Worm (Caenorhabditis elegans) whole organism, L1 larva: ENCODE measurements around the gene ssq-3.
A peak's percentile ranks its signal among the peaks of the same experiment; 100 is the strongest.

Experiments
- C04F5.9 ChIP-seq: sonication (generic microtip); optimal IDR thresholded peaks from 2 replicates; lab custom pipeline; 2016; ENCODE audit warnings: missing genetic modification characterization, missing compliant biosample characterization
- C16A3.4 ChIP-seq: fragments of 150-350 bp; optimal IDR thresholded peaks from 2 replicates; lab custom pipeline; 2014; ENCODE audit warnings: missing biosample characterization, missing genetic modification characterization
- C34B4.2 ChIP-seq: sonication (generic microtip); optimal IDR thresholded peaks from 2 replicates; lab custom pipeline; 2017; ENCODE audit warnings: mild to moderate bottlenecking, missing genetic modification characterization, missing compliant biosample characterization
- F16B12.6 ChIP-seq: fragments of 150-350 bp; optimal IDR thresholded peaks from 2 replicates; lab custom pipeline; 2014; ENCODE audit warnings: missing biosample characterization, missing genetic modification characterization
- Y116A8C.19 ChIP-seq: sonication (generic microtip); optimal IDR thresholded peaks from 2 replicates; lab custom pipeline; 2016; ENCODE audit warnings: missing compliant biosample characterization, missing genetic modification characterization, borderline replicate concordance
- aha-1 ChIP-seq: fragments of 150-350 bp; optimal IDR thresholded peaks from 2 replicates; lab custom pipeline; 2014; ENCODE audit warnings: missing biosample characterization, missing genetic modification characterization
- alr-1 ChIP-seq: fragments of 200-800 bp; sonication (Bioruptor generic); optimal IDR thresholded peaks from 2 replicates; lab custom pipeline; 2018; ENCODE audit warnings: borderline replicate concordance, mild to moderate bottlenecking, missing genetic modification characterization, missing compliant biosample characterization
- ceh-63 ChIP-seq: fragments of 200-800 bp; sonication (Bioruptor generic); optimal IDR thresholded peaks from 2 replicates; lab custom pipeline; 2018; ENCODE audit warnings: mild to moderate bottlenecking, missing genetic modification characterization, missing compliant biosample characterization
- ceh-8 ChIP-seq: fragments of 200-800 bp; sonication (Bioruptor generic); optimal IDR thresholded peaks from 2 replicates; lab custom pipeline; 2018; ENCODE audit warnings: mild to moderate bottlenecking, missing genetic modification characterization, moderate library complexity, missing compliant biosample characterization
- ceh-88 ChIP-seq: fragments of 200-800 bp; sonication (Bioruptor generic); IDR thresholded peaks from 2 replicates; pipeline ENCODE4 v1.3.6; 2022; ENCODE audit warnings: missing genetic modification characterization, missing compliant biosample characterization
- ceh-90 ChIP-seq: sonication (generic microtip); optimal IDR thresholded peaks from 2 replicates; lab custom pipeline; 2016; ENCODE audit warnings: missing genetic modification characterization, missing compliant biosample characterization
- efl-3 ChIP-seq: fragments of 200-800 bp; sonication (Bioruptor generic); optimal IDR thresholded peaks from 2 replicates; lab custom pipeline; 2018; ENCODE audit warnings: mild to moderate bottlenecking, missing genetic modification characterization, missing compliant biosample characterization
- egl-13 ChIP-seq: sonication (generic microtip); optimal IDR thresholded peaks from 2 replicates; lab custom pipeline; 2016; ENCODE audit warnings: missing genotype, missing genetic modification reagents, missing genetic modification characterization, missing compliant biosample characterization
- egl-27 ChIP-seq, 2 experiments: fragments of 150-350 bp in 1 of 2; sonication (generic microtip); optimal IDR thresholded peaks; 3 replicates each; lab custom pipeline; 2017 to 2018; ENCODE audit warnings: missing biosample characterization in 2 of 2, missing genetic modification characterization in 2 of 2, missing genetic modification reagents in 2 of 2
- elt-3 ChIP-seq, 6 experiments: fragments of 150-350 bp in 1 of 6; sonication (generic microtip); optimal IDR thresholded peaks; 2 replicates each; lab custom pipeline; 2017 to 2018; ENCODE audit warnings: missing biosample characterization in 6 of 6, missing genetic modification characterization in 6 of 6, inconsistent platforms in 1 of 6
- fkh-10 ChIP-seq: sonication (generic microtip); optimal IDR thresholded peaks from 2 replicates; lab custom pipeline; 2017; ENCODE audit warnings: missing biosample characterization, missing genetic modification reagents, missing genetic modification characterization
- fkh-8 ChIP-seq: sonication (generic microtip); optimal IDR thresholded peaks from 2 replicates; lab custom pipeline; 2016; ENCODE audit warnings: mild to moderate bottlenecking, missing genetic modification characterization, missing compliant biosample characterization
- hlh-17 ChIP-seq: fragments of 200-800 bp; sonication (Bioruptor generic); optimal IDR thresholded peaks from 2 replicates; lab custom pipeline; 2018; ENCODE audit warnings: missing genetic modification characterization, mild to moderate bottlenecking, missing compliant biosample characterization, moderate library complexity, borderline replicate concordance
- hlh-4 ChIP-seq: sonication (generic microtip); optimal IDR thresholded peaks from 2 replicates; lab custom pipeline; 2016; ENCODE audit warnings: mild to moderate bottlenecking, missing genetic modification characterization, missing compliant biosample characterization
- isw-1 ChIP-seq: fragments of 200-800 bp; sonication (Bioruptor generic); IDR thresholded peaks from 2 replicates; pipeline ENCODE4 v1.3.6; 2022; ENCODE audit warnings: missing genetic modification characterization, missing compliant biosample characterization
- jun-1 ChIP-seq: fragments of 150-350 bp; optimal IDR thresholded peaks from 2 replicates; lab custom pipeline; 2014; ENCODE audit warnings: missing biosample characterization, missing genetic modification reagents, missing genetic modification characterization
- lin-13 ChIP-seq: fragments of 150-350 bp; optimal IDR thresholded peaks from 2 replicates; lab custom pipeline; 2014; ENCODE audit warnings: missing biosample characterization, missing genetic modification reagents, missing genetic modification characterization
- lin-14 ChIP-seq: fragments of 200-800 bp; sonication (Bioruptor generic); optimal IDR thresholded peaks from 2 replicates; lab custom pipeline; 2018; ENCODE audit warnings: mild to moderate bottlenecking, missing genetic modification characterization, moderate library complexity, missing compliant biosample characterization
- lin-15B ChIP-seq: fragments of 150-350 bp; sonication (generic microtip); optimal IDR thresholded peaks from 3 replicates; lab custom pipeline; 2014; ENCODE audit warnings: missing biosample characterization, missing genetic modification characterization
- lin-35 ChIP-seq, 2 experiments: fragments of 150-350 bp; optimal IDR thresholded peaks; 2 replicates each; lab custom pipeline; 2014; ENCODE audit warnings: missing biosample characterization in 2 of 2, missing genetic modification characterization in 2 of 2, missing genetic modification reagents in 2 of 2
- lir-3 ChIP-seq: sonication (generic microtip); optimal IDR thresholded peaks from 2 replicates; lab custom pipeline; 2016; ENCODE audit warnings: mild to moderate bottlenecking, missing genetic modification characterization, moderate library complexity, missing compliant biosample characterization; ENCODE audit not compliant: poor library complexity
- lsy-2 ChIP-seq, 2 experiments: fragments of 150-350 bp; optimal IDR thresholded peaks; 2 replicates each; lab custom pipeline; 2014; ENCODE audit warnings: missing biosample characterization in 2 of 2, missing genetic modification characterization in 2 of 2
- mab-9 ChIP-seq: fragments of 200-800 bp; sonication (Bioruptor generic); IDR thresholded peaks from 2 replicates; pipeline ENCODE4 v1.3.6; 2022; ENCODE audit warnings: missing genetic modification reagents, missing genetic modification characterization, missing compliant biosample characterization
- mef-2 ChIP-seq: fragments of 150-350 bp; optimal IDR thresholded peaks from 2 replicates; lab custom pipeline; 2014; ENCODE audit warnings: missing biosample characterization, missing genetic modification characterization
- mep-1 ChIP-seq: fragments of 150-350 bp; optimal IDR thresholded peaks from 2 replicates; lab custom pipeline; 2014; ENCODE audit warnings: missing biosample characterization, missing genetic modification characterization
- nhr-20 ChIP-seq: sonication (generic microtip); optimal IDR thresholded peaks from 2 replicates; lab custom pipeline; 2016; ENCODE audit warnings: mild to moderate bottlenecking, missing genetic modification characterization, missing compliant biosample characterization
- nhr-47 ChIP-seq: sonication (generic microtip); optimal IDR thresholded peaks from 2 replicates; lab custom pipeline; 2016; ENCODE audit warnings: mild to moderate bottlenecking, missing genetic modification characterization, moderate library complexity, missing compliant biosample characterization
- nhr-71 ChIP-seq: sonication (generic microtip); optimal IDR thresholded peaks from 2 replicates; lab custom pipeline; 2016; ENCODE audit warnings: mild to moderate bottlenecking, missing genetic modification characterization, moderate library complexity, missing compliant biosample characterization
- nhr-77 ChIP-seq: fragments of 150-350 bp; optimal IDR thresholded peaks from 2 replicates; lab custom pipeline; 2014; ENCODE audit warnings: missing biosample characterization, missing genetic modification characterization
- nhr-85 ChIP-seq: sonication (generic microtip); peaks from one replicate; lab custom pipeline; 2016; ENCODE audit warnings: missing genetic modification characterization, inconsistent platforms, missing compliant biosample characterization
- pag-3 ChIP-seq: sonication (generic microtip); optimal IDR thresholded peaks from 2 replicates; lab custom pipeline; 2017; ENCODE audit warnings: missing genetic modification characterization, mild to moderate bottlenecking, missing compliant biosample characterization, antibody characterized with exemption, borderline replicate concordance; ENCODE audit not compliant: insufficient read depth
- pax-3 ChIP-seq: fragments of 200-800 bp; sonication (Bioruptor generic); optimal IDR thresholded peaks from 2 replicates; lab custom pipeline; 2018; ENCODE audit warnings: mild to moderate bottlenecking, missing genetic modification characterization, moderate library complexity, missing compliant biosample characterization
- rnt-1 ChIP-seq: sonication (generic microtip); optimal IDR thresholded peaks from 2 replicates; lab custom pipeline; 2016; ENCODE audit warnings: mild to moderate bottlenecking, missing genetic modification characterization, moderate library complexity, missing compliant biosample characterization
- skn-1 ChIP-seq: fragments of 150-350 bp; optimal IDR thresholded peaks from 2 replicates; lab custom pipeline; 2014; ENCODE audit warnings: missing biosample characterization, missing genetic modification characterization
- sup-37 ChIP-seq: fragments of 200-800 bp; sonication (Bioruptor generic); optimal IDR thresholded peaks from 2 replicates; lab custom pipeline; 2018; ENCODE audit warnings: mild to moderate bottlenecking, missing genetic modification characterization, missing compliant biosample characterization
- swsn-7 ChIP-seq: sonication (generic microtip); optimal IDR thresholded peaks from 2 replicates; lab custom pipeline; 2016; ENCODE audit warnings: missing genetic modification characterization, missing compliant biosample characterization
- tbx-2 ChIP-seq: sonication (generic microtip); optimal IDR thresholded peaks from 2 replicates; lab custom pipeline; 2016; ENCODE audit warnings: missing genetic modification characterization, missing compliant biosample characterization
- unc-30 ChIP-seq: sonication (generic microtip); optimal IDR thresholded peaks from 2 replicates; lab custom pipeline; 2017; ENCODE audit warnings: missing biosample characterization, missing genetic modification characterization
- unc-62 ChIP-seq: fragments of 150-350 bp; optimal IDR thresholded peaks from 2 replicates; lab custom pipeline; 2014; ENCODE audit warnings: missing biosample characterization, missing genetic modification reagents, missing genetic modification characterization
- unc-86 ChIP-seq: sonication (generic microtip); optimal IDR thresholded peaks from 2 replicates; lab custom pipeline; 2016; ENCODE audit warnings: missing genetic modification characterization, missing compliant biosample characterization
- unc-98 ChIP-seq: fragments of 200-800 bp; sonication (Bioruptor generic); IDR thresholded peaks from 2 replicates; pipeline ENCODE4 v1.3.6; 2022; ENCODE audit warnings: missing genetic modification characterization, missing compliant biosample characterization
- vab-15 ChIP-seq: sonication (generic microtip); optimal IDR thresholded peaks from 2 replicates; lab custom pipeline; 2017; ENCODE audit warnings: missing genotype, mild to moderate bottlenecking, missing genetic modification characterization, missing compliant biosample characterization
- zag-1 ChIP-seq: fragments of 150-350 bp; optimal IDR thresholded peaks from 2 replicates; lab custom pipeline; 2014; ENCODE audit warnings: missing biosample characterization, missing genetic modification characterization
- zip-4 ChIP-seq: fragments of 200-800 bp; sonication (Bioruptor generic); optimal IDR thresholded peaks from 2 replicates; lab custom pipeline; 2018; ENCODE audit warnings: mild to moderate bottlenecking, missing genetic modification characterization, moderate library complexity, missing compliant biosample characterization
- ztf-11 ChIP-seq, 2 experiments: sonication (generic microtip); optimal IDR thresholded peaks; 2 replicates each; lab custom pipeline; 2016 to 2017; ENCODE audit warnings: missing genetic modification characterization in 2 of 2, missing biosample characterization in 1 of 2, missing compliant biosample characterization in 1 of 2
- ztf-4 ChIP-seq: fragments of 150-350 bp; optimal IDR thresholded peaks from 2 replicates; lab custom pipeline; 2014; ENCODE audit warnings: missing biosample characterization, missing genetic modification characterization

ssq-3 gene

ce11 chrIV:7095396-7095964 lies 15.9 kb upstream of the ssq-3 start (continued):
- TF ChIP-seq pag-3 (tag; lab: Kevin White, UChicago) (no peak), efl-3 (GFP tag; lab: Kevin White, UChicago) (no peak), ceh-88 (GFP tag; lab: Robert Waterston, UW) (no peak), ceh-63 (no peak), nhr-71 (peak; percentile 29), lin-15B (tag; lab: Kevin White, UChicago) (no peak), lin-35 (GFP tag; optimal IDR thresholded peaks at IDR 0.05; lab: Kevin White, UChicago) (no peak), jun-1 (tag; lab: Kevin White, UChicago) (no peak), zip-4 (GFP tag; lab: Kevin White, UChicago) (no peak), egl-13 (tag; lab: Kevin White, UChicago) (no peak), rnt-1 (tag; lab: Kevin White, UChicago) (peak; percentile 62), lsy-2 (tag; optimal IDR thresholded peaks at IDR 0.05; lab: Kevin White, UChicago) (peak in 1 of 2 experiments; percentile 25), mab-9 (no peak), lin-14 (GFP tag; lab: Kevin White, UChicago) (peak; percentile 83), unc-86 (tag; lab: Kevin White, UChicago) (no peak), elt-3 (tag; optimal IDR thresholded peaks at IDR 0.05; lab: Kevin White, UChicago) (no peak), pax-3 (tag; lab: Kevin White, UChicago) (no peak), lir-3 (tag; lab: Kevin White, UChicago) (no peak), alr-1 (no peak), ceh-90 (tag; lab: Kevin White, UChicago) (no peak), aha-1 (tag; lab: Kevin White, UChicago) (no peak), swsn-7 (tag; lab: Kevin White, UChicago) (no peak), sup-37 (GFP tag; lab: Kevin White, UChicago) (no peak), mep-1 (tag; lab: Kevin White, UChicago) (peak; percentile 72), unc-30 (tag; lab: Kevin White, UChicago) (no peak), F16B12.6 (tag; lab: Kevin White, UChicago) (no peak), ceh-8 (no peak), nhr-85 (tag; lab: Kevin White, UChicago) (peak; percentile 60), nhr-47 (tag; lab: Kevin White, UChicago) (no peak), nhr-20 (tag; lab: Kevin White, UChicago) (no peak), mef-2 (tag; lab: Kevin White, UChicago) (no peak), unc-98 (GFP tag; lab: Robert Waterston, UW) (no peak), hlh-17 (GFP tag; lab: Kevin White, UChicago) (no peak), fkh-8 (tag; lab: Kevin White, UChicago) (no peak), isw-1 (no peak), Y116A8C.19 (tag; lab: Kevin White, UChicago) (no peak)

ce11 chrIV:7096097-7096496 lies 15.3 kb upstream of the ssq-3 start:
- no peak for TF ChIP-seq lsy-2 (tag; optimal IDR thresholded peaks at IDR 0.05; lab: Kevin White, UChicago)
- TF ChIP-seq unc-62, result no peak
- no peak for TF ChIP-seq C34B4.2
- TF ChIP-seq isw-1, result no peak
- TF ChIP-seq nhr-71, result peak; percentile 30
- TF ChIP-seq pax-3 (tag; lab: Kevin White, UChicago), result no peak
- TF ChIP-seq lin-13 (GFP tag; lab: Kevin White, UChicago), result no peak
- TF ChIP-seq zip-4 (GFP tag; lab: Kevin White, UChicago), result no peak
- TF ChIP-seq hlh-4 (tag; lab: Kevin White, UChicago), result no peak
- TF ChIP-seq efl-3 (GFP tag; lab: Kevin White, UChicago), result no peak
- no peak for TF ChIP-seq zag-1 (tag; lab: Kevin White, UChicago)
- TF ChIP-seq ztf-11 (tag; optimal IDR thresholded peaks at IDR 0.05; lab: Kevin White, UChicago), result no peak
- no peak for TF ChIP-seq C04F5.9 (tag; lab: Kevin White, UChicago)
- no peak for TF ChIP-seq nhr-47 (tag; lab: Kevin White, UChicago)
- TF ChIP-seq vab-15 (tag; lab: Kevin White, UChicago), result no peak
- no peak for TF ChIP-seq fkh-10 (GFP tag; lab: Kevin White, UChicago)
- no peak for TF ChIP-seq skn-1 (tag; lab: Kevin White, UChicago)
- TF ChIP-seq nhr-77 (tag; lab: Kevin White, UChicago), result no peak
- TF ChIP-seq ztf-4 (tag; lab: Kevin White, UChicago), result no peak
- no peak for TF ChIP-seq C16A3.4 (tag; lab: Kevin White, UChicago)
- TF ChIP-seq Y116A8C.19 (tag; lab: Kevin White, UChicago), result no peak
- no peak for TF ChIP-seq egl-27 (tag; optimal IDR thresholded peaks at IDR 0.05; lab: Kevin White, UChicago)
- TF ChIP-seq tbx-2, result no peak
